Worm (Caenorhabditis elegans): ENCODE results near the gene Y97E10B.1.

DNA sequence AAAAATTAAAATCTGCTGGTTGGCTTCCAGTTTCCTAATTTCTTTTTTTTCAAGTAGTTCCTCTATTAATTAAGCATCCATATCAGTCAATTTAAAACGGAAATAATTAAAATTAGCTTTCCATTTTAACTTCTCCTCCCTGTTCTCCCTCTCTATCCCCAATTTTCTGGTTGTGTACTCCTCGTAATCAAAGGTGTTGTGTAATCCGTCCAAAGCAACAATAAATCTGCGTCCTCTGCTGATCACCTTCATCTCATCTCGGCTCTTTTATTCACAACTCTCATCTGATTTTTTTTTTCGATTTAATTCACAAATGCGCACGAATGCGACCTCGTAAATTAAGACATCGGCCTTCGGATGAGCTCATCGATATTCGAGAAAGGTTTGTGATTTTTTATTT is 52.2 kb downstream of the Y97E10B.1 start, which contains the start of gene Y97E10AR.2:
- TF ChIP-seq hlh-30 (tag; optimal IDR thresholded peaks at IDR 0.05; ENCODE audit: insufficient read depth): no peak
- TF ChIP-seq nhr-11 (tag; optimal IDR thresholded peaks at IDR 0.05): no peak
- no peak for TF ChIP-seq F49E8.2 (tag; optimal IDR thresholded peaks at IDR 0.05; ENCODE audit: borderline replicate concordance)
- TF ChIP-seq ceh-20 (GFP tag; IDR thresholded peaks at IDR 0.05): no peak

Measured in whole organism, L4 larva.